Worm (Caenorhabditis elegans) whole organism, young adult: ENCODE measurements around the gene nas-8.

ENCODE experiments used
- B0035.1 ChIP-seq: sonication (generic microtip); optimal IDR thresholded peaks from 2 replicates; lab custom pipeline; 2016; ENCODE audit warnings: missing genetic modification characterization, mild to moderate bottlenecking, missing compliant biosample characterization, missing genotype, missing genetic modification reagents
- B0261.1 ChIP-seq: sonication (generic microtip); optimal IDR thresholded peaks from 2 replicates; lab custom pipeline; 2016; ENCODE audit warnings: mild to moderate bottlenecking, missing genetic modification characterization, moderate library complexity, missing compliant biosample characterization
- D2030.7 ChIP-seq: fragments of 200-800 bp; sonication (Bioruptor generic); IDR thresholded peaks from 2 replicates; pipeline ENCODE4 v1.3.6; 2022; ENCODE audit warnings: missing genetic modification reagents, missing genetic modification characterization, missing compliant biosample characterization
- F22D6.2 ChIP-seq: sonication (generic microtip); optimal IDR thresholded peaks from 2 replicates; lab custom pipeline; 2016; ENCODE audit warnings: mild to moderate bottlenecking, missing genetic modification characterization, missing compliant biosample characterization
- F37B4.10 ChIP-seq: fragments of 200-800 bp; sonication (Bioruptor generic); IDR thresholded peaks from 2 replicates; pipeline ENCODE4 v1.3.6; 2022; ENCODE audit warnings: missing genetic modification characterization, missing compliant biosample characterization
- F49E8.2 ChIP-seq: sonication (generic microtip); optimal IDR thresholded peaks from 3 replicates; lab custom pipeline; 2017; ENCODE audit warnings: missing genetic modification characterization, mild to moderate bottlenecking, missing compliant biosample characterization, antibody characterized with exemption, moderate library complexity; ENCODE audit not compliant: insufficient read depth
- F57C9.4 ChIP-seq: sonication (generic microtip); optimal IDR thresholded peaks from 2 replicates; lab custom pipeline; 2017; ENCODE audit warnings: mild to moderate bottlenecking, missing genetic modification characterization, missing compliant biosample characterization
- T26A5.8 ChIP-seq: sonication (generic microtip); optimal IDR thresholded peaks from 2 replicates; lab custom pipeline; 2016; ENCODE audit warnings: missing genetic modification characterization, missing compliant biosample characterization
- Y53F4B.3 ChIP-seq: fragments of 200-800 bp; sonication (Bioruptor generic); IDR thresholded peaks from 2 replicates; pipeline ENCODE4 v1.3.6; 2022; ENCODE audit warnings: missing genetic modification reagents, missing genetic modification characterization, missing compliant biosample characterization
- ZK185.1 ChIP-seq: sonication (generic microtip); optimal IDR thresholded peaks from 2 replicates; lab custom pipeline; 2016; ENCODE audit warnings: mild to moderate bottlenecking, missing genetic modification characterization, missing compliant biosample characterization; ENCODE audit not compliant: poor library complexity, severe bottlenecking
- aptf-2 ChIP-seq: fragments of 200-800 bp; sonication (Bioruptor generic); conservative IDR thresholded peaks from 2 replicates; pipeline ENCODE4 v1.3.6; 2022; ENCODE audit warnings: missing genetic modification reagents, missing genetic modification characterization, missing compliant biosample characterization
- atf-7 ChIP-seq: sonication (generic microtip); optimal IDR thresholded peaks from 2 replicates; lab custom pipeline; 2017; ENCODE audit warnings: mild to moderate bottlenecking, missing genetic modification characterization, missing compliant biosample characterization
- athp-1 ChIP-seq: sonication (generic microtip); optimal IDR thresholded peaks from 2 replicates; lab custom pipeline; 2017; ENCODE audit warnings: mild to moderate bottlenecking, missing genetic modification characterization, missing compliant biosample characterization
- attf-3 ChIP-seq: fragments of 200-800 bp; sonication (Bioruptor generic); conservative IDR thresholded peaks from 2 replicates; pipeline ENCODE4 v1.3.6; 2022; ENCODE audit warnings: missing genetic modification reagents, missing genetic modification characterization, missing compliant biosample characterization
- attf-5 ChIP-seq: fragments of 200-800 bp; sonication (Bioruptor generic); optimal IDR thresholded peaks from 2 replicates; lab custom pipeline; 2018; ENCODE audit warnings: mild to moderate bottlenecking, missing genetic modification characterization, missing compliant biosample characterization
- bed-1 ChIP-seq: fragments of 200-800 bp; sonication (Bioruptor generic); IDR thresholded peaks from 2 replicates; pipeline ENCODE4 v1.3.6; 2022; ENCODE audit warnings: missing genetic modification reagents, missing genetic modification characterization, missing compliant biosample characterization
- ceh-27 ChIP-seq: fragments of 200-800 bp; sonication (Bioruptor generic); optimal IDR thresholded peaks from 2 replicates; lab custom pipeline; 2018; ENCODE audit warnings: mild to moderate bottlenecking, missing genetic modification characterization, moderate library complexity, missing compliant biosample characterization
- die-1 ChIP-seq: sonication (generic microtip); optimal IDR thresholded peaks from 2 replicates; lab custom pipeline; 2016; ENCODE audit warnings: missing genotype, mild to moderate bottlenecking, missing genetic modification characterization, missing compliant biosample characterization
- dpl-1 ChIP-seq: fragments of 150-350 bp; optimal IDR thresholded peaks from 2 replicates; lab custom pipeline; 2014; ENCODE audit warnings: missing biosample characterization, missing genetic modification reagents, missing genetic modification characterization
- egl-18 ChIP-seq: fragments of 200-800 bp; sonication (Bioruptor generic); IDR thresholded peaks from 2 replicates; pipeline ENCODE4 v1.3.6; 2022; ENCODE audit warnings: missing genetic modification reagents, missing genetic modification characterization, missing compliant biosample characterization
- gei-17 ChIP-seq: fragments of 200-800 bp; sonication (Bioruptor generic); optimal IDR thresholded peaks from 2 replicates; lab custom pipeline; 2018; ENCODE audit warnings: mild to moderate bottlenecking, missing genetic modification characterization, missing compliant biosample characterization
- hlh-12 ChIP-seq: sonication (generic microtip); optimal IDR thresholded peaks from 2 replicates; lab custom pipeline; 2016; ENCODE audit warnings: missing genetic modification characterization, missing compliant biosample characterization
- lin-35 ChIP-seq, 3 experiments: fragments of 150-350 bp in 2 of 3; sonication (generic microtip) in 1 of 3; optimal IDR thresholded peaks; 2 replicates each; lab custom pipeline; 2014 to 2018; ENCODE audit warnings: missing biosample characterization in 3 of 3, missing genetic modification characterization in 3 of 3, missing genetic modification reagents in 3 of 3
- lin-54 ChIP-seq: fragments of 200-800 bp; sonication (Bioruptor generic); optimal IDR thresholded peaks from 2 replicates; lab custom pipeline; 2018; ENCODE audit warnings: mild to moderate bottlenecking, missing genetic modification characterization, missing compliant biosample characterization
- lir-1 ChIP-seq: fragments of 200-800 bp; sonication (Bioruptor generic); conservative IDR thresholded peaks from 2 replicates; pipeline ENCODE4 v1.3.6; 2022; ENCODE audit warnings: missing genetic modification reagents, missing genetic modification characterization, missing compliant biosample characterization
- madf-10 ChIP-seq: sonication (generic microtip); optimal IDR thresholded peaks from 2 replicates; lab custom pipeline; 2016; ENCODE audit warnings: mild to moderate bottlenecking, missing genetic modification characterization, missing compliant biosample characterization
- nhr-27 ChIP-seq: fragments of 200-800 bp; sonication (Bioruptor generic); optimal IDR thresholded peaks from 2 replicates; lab custom pipeline; 2018; ENCODE audit warnings: mild to moderate bottlenecking, missing genetic modification characterization, moderate library complexity, missing compliant biosample characterization
- pbrm-1 ChIP-seq: fragments of 200-800 bp; sonication (Bioruptor generic); IDR thresholded peaks from 2 replicates; pipeline ENCODE4 v1.3.6; 2022; ENCODE audit warnings: missing genetic modification reagents, missing genetic modification characterization, missing compliant biosample characterization
- pha-4 ChIP-seq: fragments of 150-350 bp; sonication (generic microtip); optimal IDR thresholded peaks from 2 replicates; lab custom pipeline; 2014; ENCODE audit warnings: missing biosample characterization, missing genetic modification reagents, missing genetic modification characterization
- rec-8 ChIP-seq, 2 experiments: sonication (generic microtip); optimal IDR thresholded peaks; 2 replicates each; lab custom pipeline; 2016; ENCODE audit warnings: mild to moderate bottlenecking in 2 of 2, missing genetic modification characterization in 2 of 2, missing genetic modification reagents in 2 of 2, missing genotype in 2 of 2, missing biosample characterization in 1 of 2, missing compliant biosample characterization in 1 of 2, moderate library complexity in 1 of 2
- somi-1 ChIP-seq: fragments of 200-800 bp; sonication (Bioruptor generic); optimal IDR thresholded peaks from 2 replicates; lab custom pipeline; 2018; ENCODE audit warnings: mild to moderate bottlenecking, missing genetic modification characterization, missing compliant biosample characterization
- tbx-9 ChIP-seq: sonication (generic microtip); optimal IDR thresholded peaks from 2 replicates; lab custom pipeline; 2016; ENCODE audit warnings: borderline replicate concordance, missing genetic modification characterization, inconsistent platforms, missing compliant biosample characterization
- zim-3 ChIP-seq: sonication (generic microtip); optimal IDR thresholded peaks from 2 replicates; lab custom pipeline; 2017; ENCODE audit warnings: mild to moderate bottlenecking, missing genetic modification characterization, moderate library complexity, missing compliant biosample characterization
- ztf-18 ChIP-seq: sonication (generic microtip); optimal IDR thresholded peaks from 2 replicates; lab custom pipeline; 2016; ENCODE audit warnings: missing genotype, mild to moderate bottlenecking, missing genetic modification characterization, missing compliant biosample characterization
- ztf-3 ChIP-seq: fragments of 200-800 bp; sonication (Bioruptor generic); optimal IDR thresholded peaks from 2 replicates; lab custom pipeline; 2018; ENCODE audit warnings: mild to moderate bottlenecking, missing genetic modification characterization, missing compliant biosample characterization
- ztf-6 ChIP-seq: fragments of 200-800 bp; sonication (Bioruptor generic); IDR thresholded peaks from 2 replicates; pipeline ENCODE4 v1.3.6; 2022; ENCODE audit warnings: missing genetic modification reagents, missing genetic modification characterization, missing compliant biosample characterization

The nas-8 gene

ce11 chrIV:7114599-7114998, at the start of gene nas-8:
nas-8 (plus strand) TSS chrIV:7114899.
- TF ChIP-seq gei-17 (GFP tag; lab: Kevin White, UChicago) (no peak), F57C9.4 (no peak), zim-3 (tag; lab: Kevin White, UChicago) (no peak), B0035.1 (tag; lab: Kevin White, UChicago) (no peak), attf-5 (no peak), egl-18 (GFP tag; lab: Robert Waterston, UW) (no peak), F22D6.2 (no peak), lin-54 (GFP tag; lab: Kevin White, UChicago) (no peak), D2030.7 (GFP tag; lab: Robert Waterston, UW) (no peak), atf-7 (tag; lab: Kevin White, UChicago) (no peak), die-1 (no peak), bed-1 (GFP tag; lab: Robert Waterston, UW) (no peak), ceh-27 (GFP tag; lab: Kevin White, UChicago) (no peak), lin-35 (GFP tag; optimal IDR thresholded peaks at IDR 0.05; lab: Kevin White, UChicago) (no peak), tbx-9 (no peak), dpl-1 (GFP tag; lab: Kevin White, UChicago) (no peak)

- TF ChIP-seq F37B4.10 (GFP tag; lab: Robert Waterston, UW) (no peak), hlh-12 (no peak), B0261.1 (tag; lab: Kevin White, UChicago) (no peak), ztf-6 (GFP tag; lab: Robert Waterston, UW) (no peak), pbrm-1 (GFP tag; lab: Robert Waterston, UW) (no peak), madf-10 (no peak), ZK185.1 (no peak), ztf-18 (tag; lab: Kevin White, UChicago) (no peak), nhr-27 (no peak), Y53F4B.3 (GFP tag; lab: Robert Waterston, UW) (no peak), somi-1 (no peak), T26A5.8 (no peak), attf-3 (GFP tag; lab: Robert Waterston, UW) (no peak), pha-4 (tag; lab: Kevin White, UChicago) (no peak), zim-3 (tag; lab: Kevin White, UChicago) (no peak), aptf-2 (GFP tag; lab: Robert Waterston, UW) (no peak)
These were observed 49.7 kb upstream of the nas-8 start, which contains the start of gene Y43B11AL.1 for ce11 chrIV:7065022-7065421. Y43B11AL.1 (plus strand) TSS chrIV:7065322.

DNA sequence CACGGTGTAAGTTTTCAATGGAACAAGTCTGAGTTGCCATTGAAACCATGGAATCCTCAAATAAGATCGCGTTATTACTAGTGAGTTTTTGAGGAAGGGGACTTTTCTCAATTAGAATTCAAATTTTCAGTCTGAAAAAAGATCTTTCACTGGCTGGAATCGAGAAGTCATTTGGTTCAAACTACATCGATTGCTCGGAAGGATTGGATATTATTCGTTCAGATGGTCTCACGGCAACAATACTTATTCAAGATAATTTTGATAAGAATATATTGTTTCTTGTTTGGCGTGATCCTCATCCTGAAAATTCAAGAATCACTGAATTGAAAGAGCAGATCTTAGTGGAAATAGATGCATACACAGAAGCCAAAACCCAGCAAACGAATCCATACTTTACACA, 47.3 kb upstream of the nas-8 start:
- no peak for TF ChIP-seq aptf-2 (GFP tag; lab: Robert Waterston, UW)
- TF ChIP-seq athp-1 (tag; lab: Kevin White, UChicago), result no peak
- no peak for TF ChIP-seq F49E8.2
- no peak for TF ChIP-seq lir-1 (GFP tag; lab: Robert Waterston, UW)
- TF ChIP-seq rec-8 (tag; optimal IDR thresholded peaks at IDR 0.05; lab: Kevin White, UChicago), result no peak
- TF ChIP-seq bed-1 (GFP tag; lab: Robert Waterston, UW), result no peak
- no peak for TF ChIP-seq ztf-3 (GFP tag; lab: Kevin White, UChicago)
- TF ChIP-seq B0261.1 (tag; lab: Kevin White, UChicago), result no peak
